Fruit fly (Drosophila melanogaster) whole organism, adult: ENCODE data around the gene mRpS23.
A peak's percentile ranks its signal among the peaks of the same experiment; 100 is the strongest.

ENCODE experiments used
- CG14711 ChIP-seq: fragments of 200-800 bp; sonication (Bioruptor generic); optimal IDR thresholded peaks from 2 replicates; lab custom pipeline; 2018; ENCODE audit warnings: missing biosample characterization, mild to moderate bottlenecking, missing genetic modification characterization, moderate library complexity
- CG1620 ChIP-seq: fragments of 200-800 bp; sonication (Bioruptor generic); optimal IDR thresholded peaks from 2 replicates; lab custom pipeline; 2016; ENCODE audit warnings: missing biosample characterization, missing genetic modification characterization
- CG33017 ChIP-seq: fragments of 200-800 bp; sonication (Bioruptor generic); optimal IDR thresholded peaks from 2 replicates; lab custom pipeline; 2018; ENCODE audit warnings: missing biosample characterization, mild to moderate bottlenecking, missing genetic modification characterization, moderate library complexity
- CG5204 ChIP-seq: fragments of 200-800 bp; sonication (Bioruptor generic); optimal IDR thresholded peaks from 2 replicates; lab custom pipeline; 2016; ENCODE audit warnings: missing biosample characterization, missing genetic modification characterization
- CG7045 ChIP-seq: fragments of 200-800 bp; sonication (Bioruptor generic); optimal IDR thresholded peaks from 2 replicates; lab custom pipeline; 2017; ENCODE audit warnings: missing biosample characterization, mild to moderate bottlenecking, missing genetic modification characterization
- Hr96 ChIP-seq: fragments of 200-800 bp; sonication (Bioruptor generic); optimal IDR thresholded peaks from 2 replicates; lab custom pipeline; 2016; ENCODE audit warnings: missing biosample characterization, missing genetic modification characterization
- bab1 ChIP-seq: fragments of 200-800 bp; sonication (Bioruptor generic); optimal IDR thresholded peaks from 3 replicates; lab custom pipeline; 2019; ENCODE audit warnings: missing biosample characterization, mild to moderate bottlenecking, missing genetic modification characterization, moderate library complexity
- cic ChIP-seq: fragments of 200-800 bp; sonication (Bioruptor generic); optimal IDR thresholded peaks from 2 replicates; lab custom pipeline; 2017; ENCODE audit warnings: missing biosample characterization, mild to moderate bottlenecking, missing genetic modification characterization, moderate library complexity
- cnc ChIP-seq, 2 experiments: fragments of >200 bp; optimal IDR thresholded peaks; 2 replicates each; lab custom pipeline; 2017
- kay ChIP-seq: fragments of 200-800 bp; sonication (Bioruptor generic); peaks from one replicate; lab custom pipeline; 2016; ENCODE audit warnings: missing biosample characterization, missing genetic modification characterization, borderline replicate concordance
- tj ChIP-seq: fragments of 200-800 bp; sonication (Bioruptor generic); optimal IDR thresholded peaks from 3 replicates; lab custom pipeline; 2017; ENCODE audit warnings: missing biosample characterization, mild to moderate bottlenecking, missing genetic modification characterization, moderate library complexity
- toe ChIP-seq: fragments of 200-800 bp; sonication (Bioruptor generic); optimal IDR thresholded peaks from 2 replicates; lab custom pipeline; 2016; ENCODE audit warnings: missing biosample characterization, missing genetic modification characterization

dm6 chr2L:13793405-13793804, 41.5 kb downstream of the mRpS23 start, which contains the start of gene Sec71:
- TF ChIP-seq CG1620 (no peak), CG7045 (no peak), CG33017 (tag; lab: Kevin White, UChicago) (no peak), toe (no peak), cnc (optimal IDR thresholded peaks at IDR 0.05; lab: Kevin White, UChicago) (no peak), CG14711 (tag; lab: Kevin White, UChicago) (no peak), cic (GFP tag; lab: Kevin White, UChicago) (peak; percentile 2), kay (GFP tag; lab: Kevin White, UChicago) (no peak), tj (peak; percentile 37), bab1 (GFP tag; lab: Kevin White, UChicago) (peak; percentile 52), CG5204 (GFP tag; lab: Kevin White, UChicago) (no peak), Hr96 (GFP tag; lab: Kevin White, UChicago) (no peak)
